Fruit fly (Drosophila melanogaster): Measurements from ENCODE around the gene ScpX.
A peak's percentile ranks its signal among the peaks of the same experiment; 100 is the strongest.

ScpX gene

DNA sequence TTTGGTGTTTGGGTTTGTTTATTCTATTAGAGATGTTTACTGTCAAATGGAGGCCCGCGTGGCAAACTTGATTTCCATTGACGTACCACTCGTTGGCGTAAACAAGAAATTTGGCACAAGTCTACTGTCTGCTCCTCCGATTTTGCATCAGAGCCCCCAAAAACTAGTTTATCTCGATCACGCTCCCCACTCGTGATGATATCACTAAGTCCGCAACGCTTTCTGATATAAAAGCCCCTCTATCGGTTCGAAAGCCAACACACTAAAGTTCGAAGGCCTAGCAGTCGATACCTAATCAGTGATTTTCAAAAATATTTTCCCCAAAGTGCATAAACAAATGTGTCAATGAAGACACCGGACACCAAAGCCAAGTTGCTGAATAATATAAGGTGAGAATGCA lies 18.3 kb upstream of the ScpX start:
- no peak for TF ChIP-seq dsf (GFP tag; optimal IDR thresholded peaks at IDR 0.05; ENCODE audit: borderline replicate concordance)
- TF ChIP-seq GATAd (GFP tag; optimal IDR thresholded peaks at IDR 0.05), result no peak
- no peak for TF ChIP-seq brk (GFP tag; optimal IDR thresholded peaks at IDR 0.05)
- no peak for TF ChIP-seq foxo (GFP tag; optimal IDR thresholded peaks at IDR 0.05)
- TF ChIP-seq br (GFP tag; optimal IDR thresholded peaks at IDR 0.05), result no peak
- no peak for TF ChIP-seq CrebA (GFP tag; optimal IDR thresholded peaks at IDR 0.05; ENCODE audit: borderline replicate concordance)
- no peak for TF ChIP-seq Hnf4 (GFP tag; optimal IDR thresholded peaks at IDR 0.05)
- no peak for TF ChIP-seq dl (GFP tag; optimal IDR thresholded peaks at IDR 0.05; ENCODE audit: insufficient read depth in 1 of 2, partially characterized antibody in 2 of 2)
- TF ChIP-seq HLH106 (tag; optimal IDR thresholded peaks at IDR 0.05), result no peak
- no peak for TF ChIP-seq fru (GFP tag; optimal IDR thresholded peaks at IDR 0.05)
- TF ChIP-seq dmrt93B (GFP tag; optimal IDR thresholded peaks at IDR 0.05), result no peak
- TF ChIP-seq CG9705 (GFP tag; optimal IDR thresholded peaks at IDR 0.05), result no peak
- TF ChIP-seq pan (optimal IDR thresholded peaks at IDR 0.05), result no peak
- no peak for TF ChIP-seq Hr78 (GFP tag; optimal IDR thresholded peaks at IDR 0.05)
- TF ChIP-seq ey (GFP tag; optimal IDR thresholded peaks at IDR 0.05), result no peak
- no peak for TF ChIP-seq Dfd (GFP tag; optimal IDR thresholded peaks at IDR 0.05)

dm6 chr2L:18815194-18815593 lies 15.8 kb upstream of the ScpX start:
- TF ChIP-seq dmrt93B (GFP tag; optimal IDR thresholded peaks at IDR 0.05) (no peak), Dif (GFP tag; optimal IDR thresholded peaks at IDR 0.05; ENCODE audit: partially characterized antibody) (no peak), GATAd (GFP tag; optimal IDR thresholded peaks at IDR 0.05) (no peak)

- TF ChIP-seq Myc (optimal IDR thresholded peaks at IDR 0.05) (peak; percentile 64), Mio (GFP tag; optimal IDR thresholded peaks at IDR 0.05) (no peak), psq (GFP tag; optimal IDR thresholded peaks at IDR 0.05) (no peak)
Measured at dm6 chr2L:18818397-18818796, 12.6 kb upstream of the ScpX start.

DNA sequence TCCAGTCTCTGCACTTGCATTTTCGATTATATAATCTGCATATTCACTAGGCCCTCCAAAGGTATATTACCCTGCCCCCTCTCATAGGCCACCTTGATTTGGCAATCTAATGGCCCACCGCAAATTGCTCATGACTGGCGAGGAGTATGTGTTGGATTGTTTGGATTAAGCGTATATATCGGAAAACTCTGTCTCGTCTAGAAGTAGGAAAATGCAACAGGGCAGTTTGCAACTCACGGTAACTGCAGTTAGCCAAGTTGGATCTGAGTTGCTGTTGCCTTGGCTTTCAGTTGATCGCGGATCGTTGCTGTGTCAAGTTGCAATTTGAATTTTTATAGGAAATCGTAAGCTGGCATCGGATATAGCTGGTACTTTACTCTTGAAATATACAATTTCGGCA lies 12.0 kb upstream of the ScpX start, which contains the start of gene Ugt36F1:
TSS of gene Ugt36F1 (plus strand) at position 301 of the 400 bp plus-strand sequence.
- TF ChIP-seq br (GFP tag; optimal IDR thresholded peaks at IDR 0.05), result no peak
- no peak for TF ChIP-seq jim (GFP tag; optimal IDR thresholded peaks at IDR 0.05)
- no peak for TF ChIP-seq Hr78 (GFP tag; optimal IDR thresholded peaks at IDR 0.05)
- TF ChIP-seq dmrt93B (GFP tag; optimal IDR thresholded peaks at IDR 0.05), result no peak
- TF ChIP-seq GATAd (GFP tag; optimal IDR thresholded peaks at IDR 0.05), result no peak

DNA sequence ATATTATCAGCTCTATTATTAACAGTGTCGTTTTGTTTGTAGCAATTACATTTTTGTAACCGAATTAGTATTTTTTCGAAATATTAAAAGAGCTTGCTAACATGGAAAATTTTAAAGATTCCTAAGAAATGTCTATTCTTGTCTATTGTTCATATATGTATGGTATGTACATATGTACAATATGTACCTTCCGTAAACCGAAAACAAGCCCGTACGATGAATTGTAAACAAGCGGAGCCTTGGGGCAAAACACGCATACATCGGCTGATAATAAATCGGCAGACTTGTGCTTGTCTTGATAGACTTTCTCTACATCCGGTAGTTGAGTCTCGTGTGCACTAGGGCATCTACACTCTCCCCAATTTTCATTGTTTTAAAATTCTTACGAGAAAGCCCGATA lies 8.2 kb upstream of the ScpX start:
- TF ChIP-seq Rel (GFP tag; optimal IDR thresholded peaks at IDR 0.05) (no peak), Rel (tag; optimal IDR thresholded peaks at IDR 0.05) (no peak), foxo (GFP tag; optimal IDR thresholded peaks at IDR 0.05) (no peak), ey (GFP tag; optimal IDR thresholded peaks at IDR 0.05) (no peak), CG9705 (GFP tag; optimal IDR thresholded peaks at IDR 0.05) (no peak), GATAd (GFP tag; optimal IDR thresholded peaks at IDR 0.05) (no peak)

DNA sequence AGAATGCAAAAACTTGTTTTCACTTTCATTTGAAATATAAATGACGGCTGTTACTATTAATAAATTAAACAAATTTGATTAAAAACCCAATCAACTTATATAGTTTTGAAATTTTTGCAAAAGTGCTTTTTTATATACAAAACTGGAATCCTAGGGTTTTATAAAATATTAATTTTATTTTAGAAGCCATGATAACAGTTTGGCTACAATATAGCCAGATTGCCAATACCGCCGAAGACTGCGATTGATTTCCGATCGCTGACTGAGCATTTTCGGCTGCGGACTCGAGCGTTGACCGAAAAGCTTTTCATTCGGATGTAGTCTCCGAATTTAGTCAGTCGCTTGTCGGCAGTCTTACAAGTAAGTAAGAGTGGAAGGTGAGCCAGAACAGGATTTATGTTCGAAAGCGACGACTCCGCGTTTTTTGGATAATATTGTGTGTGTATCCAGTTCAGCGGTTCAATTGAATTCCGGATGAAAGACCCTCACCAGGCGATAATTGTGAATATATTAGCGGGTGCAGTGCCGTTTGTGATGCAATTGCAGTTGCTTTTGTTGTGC lies 7.7 kb upstream of the ScpX start, which contains the start of gene Ugt36D1:
TSS of gene Ugt36D1 (plus strand) at position 306 of the 561 bp plus-strand sequence.
- no peak for TF ChIP-seq sv (GFP tag; optimal IDR thresholded peaks at IDR 0.05)
- no peak for TF ChIP-seq usp (GFP tag; optimal IDR thresholded peaks at IDR 0.05)
- TF ChIP-seq Sp1 (GFP tag; optimal IDR thresholded peaks at IDR 0.05), result peak; percentile 61
- no peak for TF ChIP-seq lola (GFP tag; optimal IDR thresholded peaks at IDR 0.05)
- TF ChIP-seq tai (GFP tag; optimal IDR thresholded peaks at IDR 0.05), result no peak
- TF ChIP-seq CG9705 (GFP tag; optimal IDR thresholded peaks at IDR 0.05), result no peak
- TF ChIP-seq foxo (GFP tag; optimal IDR thresholded peaks at IDR 0.05), result peak in 1 of 2 experiments; percentile 5
- TF ChIP-seq h (GFP tag; optimal IDR thresholded peaks at IDR 0.05), result peak; percentile 28
- TF ChIP-seq Dfd (GFP tag; optimal IDR thresholded peaks at IDR 0.05), result no peak
- no peak for TF ChIP-seq Mio (GFP tag; optimal IDR thresholded peaks at IDR 0.05)
- TF ChIP-seq Hr78 (GFP tag; optimal IDR thresholded peaks at IDR 0.05), result no peak
- peak; percentile 18 for TF ChIP-seq psq (GFP tag; optimal IDR thresholded peaks at IDR 0.05)
- no peak for TF ChIP-seq ey (GFP tag; optimal IDR thresholded peaks at IDR 0.05)
- no peak for TF ChIP-seq dmrt93B (GFP tag; optimal IDR thresholded peaks at IDR 0.05)
- TF ChIP-seq woc (GFP tag; optimal IDR thresholded peaks at IDR 0.05), result peak; percentile 75
- TF ChIP-seq Jra (GFP tag; optimal IDR thresholded peaks at IDR 0.05), result peak; percentile 22
- TF ChIP-seq dsf (GFP tag; optimal IDR thresholded peaks at IDR 0.05; ENCODE audit: borderline replicate concordance), result no peak
- no peak for TF ChIP-seq jim (GFP tag; optimal IDR thresholded peaks at IDR 0.05)
- TF ChIP-seq rgr (GFP tag; optimal IDR thresholded peaks at IDR 0.05), result peak; percentile 30
- peak; percentile 82 for TF ChIP-seq Myc (optimal IDR thresholded peaks at IDR 0.05)
- TF ChIP-seq fru (GFP tag; optimal IDR thresholded peaks at IDR 0.05), result no peak
- peak; percentile 40 for TF ChIP-seq br (GFP tag; optimal IDR thresholded peaks at IDR 0.05)
- TF ChIP-seq brk (GFP tag; optimal IDR thresholded peaks at IDR 0.05), result no peak
- TF ChIP-seq CrebA (GFP tag; optimal IDR thresholded peaks at IDR 0.05; ENCODE audit: borderline replicate concordance), result no peak
- TF ChIP-seq HLH106 (tag; optimal IDR thresholded peaks at IDR 0.05), result no peak
- no peak for TF ChIP-seq GATAd (GFP tag; optimal IDR thresholded peaks at IDR 0.05)
- TF ChIP-seq Dif (GFP tag; optimal IDR thresholded peaks at IDR 0.05; ENCODE audit: partially characterized antibody), result peak; percentile 63
- TF ChIP-seq Rel (GFP tag; optimal IDR thresholded peaks at IDR 0.05), result no peak
- TF ChIP-seq Rel (tag; optimal IDR thresholded peaks at IDR 0.05), result peak; percentile 51
- TF ChIP-seq N (GFP tag; optimal IDR thresholded peaks at IDR 0.05), result no peak
- TF ChIP-seq pan (optimal IDR thresholded peaks at IDR 0.05), result no peak
- TF ChIP-seq Hnf4 (GFP tag; optimal IDR thresholded peaks at IDR 0.05), result peak; percentile 66
- TF ChIP-seq CG32264 (GFP tag; optimal IDR thresholded peaks at IDR 0.05), result no peak
- TF ChIP-seq sage (GFP tag; optimal IDR thresholded peaks at IDR 0.05), result no peak
- TF ChIP-seq Hr83 (GFP tag; optimal IDR thresholded peaks at IDR 0.05; ENCODE audit: poor library complexity, severe bottlenecking), result peak; percentile 75

Measured in whole organism, wandering third instar larva.